Fruit fly (Drosophila melanogaster) whole organism, larva: ENCODE data around the gene CG1090.

Experiments
- noc ChIP-seq: fragments of 200-800 bp; sonication (Bioruptor generic); optimal IDR thresholded peaks from 3 replicates; lab custom pipeline; 2019; ENCODE audit warnings: missing biosample characterization, mild to moderate bottlenecking, missing genetic modification characterization, moderate library complexity

Gene CG1090

dm6 chr3R:4402884-4403705, 43.4 kb downstream of the CG1090 start, which contains the start of gene lost:
lost (plus strand) TSS chr3R:4403076.
- no peak for TF ChIP-seq noc (tag; lab: Kevin White, UChicago)

DNA sequence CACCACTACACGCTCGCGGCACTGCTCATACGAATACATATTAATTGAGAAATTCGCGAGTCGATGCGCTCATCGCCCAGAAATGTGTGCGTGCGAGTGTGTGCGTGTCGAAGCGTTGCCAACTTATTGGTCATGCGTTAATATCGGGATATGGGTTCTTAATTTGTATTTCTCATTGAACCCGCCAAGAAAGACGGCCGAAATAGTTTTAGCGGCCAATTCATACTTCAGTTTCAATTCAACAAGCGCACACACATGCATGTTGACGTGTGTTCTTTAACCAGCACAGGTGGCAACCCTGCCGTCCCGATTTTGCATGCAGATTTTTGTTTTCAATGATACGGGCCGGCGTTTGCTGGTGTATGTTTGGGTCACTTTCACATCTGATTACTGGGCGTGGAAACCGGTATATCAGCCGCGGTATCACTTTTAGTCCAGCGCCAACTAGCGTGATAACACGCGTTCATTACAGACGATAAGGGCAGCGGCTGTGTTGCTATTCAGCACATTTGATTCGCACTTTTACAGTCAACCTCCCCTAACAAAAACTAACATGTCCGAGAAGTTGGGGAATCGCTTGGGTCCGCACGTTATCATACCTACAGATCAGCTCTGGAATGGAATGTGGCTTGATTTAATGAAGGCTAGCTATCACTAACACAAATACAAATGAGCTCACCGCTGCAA, 44.2 kb downstream of the CG1090 start:
- TF ChIP-seq noc (tag; lab: Kevin White, UChicago) = peak; percentile 87

dm6 chr3R:4407325-4407724, 47.6 kb downstream of the CG1090 start:
- TF ChIP-seq noc (tag; lab: Kevin White, UChicago) = no peak

dm6 chr3R:4416138-4416537, 56.5 kb downstream of the CG1090 start, which contains the start of gene CG31528:
CG31528 (plus strand) TSS chr3R:4416438.
- no peak for TF ChIP-seq noc (tag; lab: Kevin White, UChicago)
